Worm (Caenorhabditis elegans): ENCODE results near the gene Y37D8A.6.
A peak's percentile ranks its signal among the peaks of the same experiment; 100 is the strongest.

Gene Y37D8A.6

DNA sequence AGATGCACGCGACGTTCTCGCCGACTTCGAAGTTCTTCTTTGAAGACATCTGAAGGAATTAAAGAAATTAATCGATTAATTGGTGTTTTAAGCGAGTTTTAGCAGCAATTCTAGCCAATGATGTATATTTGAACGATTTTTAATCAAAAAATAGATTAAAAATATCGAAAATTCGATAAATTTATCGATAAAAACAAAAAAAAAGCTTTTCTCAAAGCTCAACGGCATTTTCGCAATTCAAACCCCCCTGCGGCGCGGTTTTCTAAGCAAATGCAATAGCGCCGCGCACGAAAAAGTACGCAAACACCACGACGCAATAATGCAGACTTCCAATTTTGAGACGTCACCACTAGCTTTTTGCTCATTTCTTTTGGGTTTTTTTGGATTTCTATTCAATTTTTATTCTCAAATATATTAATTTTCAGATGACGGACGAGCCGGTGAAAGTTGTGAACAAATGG lies 4.5 kb upstream of the Y37D8A.6 start, which contains the start of the genes mrg-1 and spcs-2:
Gene mrg-1 (minus strand): TSS at position 51 of the 461 bp plus-strand sequence.
Gene spcs-2 (plus strand): TSS at position 426 of the 461 bp plus-strand sequence.
- TF ChIP-seq egl-27 (tag; optimal IDR thresholded peaks at IDR 0.05) (peak; percentile 62), mab-5 (tag; optimal IDR thresholded peaks at IDR 0.05) (peak; percentile 74), nhr-11 (tag; optimal IDR thresholded peaks at IDR 0.05) (no peak), sma-3 (GFP tag; optimal IDR thresholded peaks at IDR 0.05) (peak; percentile 93), ztf-4 (tag; optimal IDR thresholded peaks at IDR 0.05) (peak; percentile 86), mdl-1 (tag; optimal IDR thresholded peaks at IDR 0.05) (peak in 1 of 2 experiments; percentile 19), ZK546.5 (tag; optimal IDR thresholded peaks at IDR 0.05) (peak; percentile 50), unc-55 (GFP tag; optimal IDR thresholded peaks at IDR 0.05) (peak; percentile 97), crh-2 (tag; optimal IDR thresholded peaks at IDR 0.05) (peak; percentile 91), aly-2 (tag; optimal IDR thresholded peaks at IDR 0.05) (no peak), nhr-77 (tag; optimal IDR thresholded peaks at IDR 0.05) (peak; percentile 23), nhr-25 (tag; optimal IDR thresholded peaks at IDR 0.05) (peak; percentile 87), lsy-2 (tag; optimal IDR thresholded peaks at IDR 0.05) (peak; percentile 88 to 93), Y55F3AM.14 (GFP tag; optimal IDR thresholded peaks at IDR 0.05) (peak; percentile 35), snpc-4 (tag; optimal IDR thresholded peaks at IDR 0.05) (no peak), ceh-82 (tag; optimal IDR thresholded peaks at IDR 0.05) (peak; percentile 54), elt-1 (tag; optimal IDR thresholded peaks at IDR 0.05) (no peak), ztf-11 (tag; optimal IDR thresholded peaks at IDR 0.05) (peak; percentile 15), skn-1 (tag; optimal IDR thresholded peaks at IDR 0.05) (peak; percentile 37), zag-1 (tag; optimal IDR thresholded peaks at IDR 0.05) (no peak), lin-11 (tag; optimal IDR thresholded peaks at IDR 0.05) (peak; percentile 82), blmp-1 (tag; optimal IDR thresholded peaks at IDR 0.05; ENCODE audit: insufficient read depth) (peak; percentile 23), nhr-237 (tag; optimal IDR thresholded peaks at IDR 0.05) (peak; percentile 48), F13H6.1 (tag; optimal IDR thresholded peaks at IDR 0.05) (peak; percentile 92), fos-1 (tag; optimal IDR thresholded peaks at IDR 0.05) (peak; percentile 51), ceh-16 (tag; optimal IDR thresholded peaks at IDR 0.05) (no peak), alr-1 (tag; optimal IDR thresholded peaks at IDR 0.05) (no peak), sem-4 (tag; optimal IDR thresholded peaks at IDR 0.05) (peak; percentile 97), elt-3 (tag; optimal IDR thresholded peaks at IDR 0.05) (no peak), nhr-12 (tag; optimal IDR thresholded peaks at IDR 0.05) (no peak), lin-13 (GFP tag; optimal IDR thresholded peaks at IDR 0.05) (peak; percentile 94), nhr-10 (tag; optimal IDR thresholded peaks at IDR 0.05) (peak; percentile 67), lin-39 (tag; optimal IDR thresholded peaks at IDR 0.05) (no peak), gmeb-1 (tag; optimal IDR thresholded peaks at IDR 0.05) (peak; percentile 90), C34F6.9 (tag; optimal IDR thresholded peaks at IDR 0.05) (peak; percentile 91), unc-62 (GFP tag; optimal IDR thresholded peaks at IDR 0.05) (no peak), dmd-4 (tag; optimal IDR thresholded peaks at IDR 0.05) (no peak), sma-9 (GFP tag; optimal IDR thresholded peaks at IDR 0.05) (peak; percentile 93), sma-9 (tag; optimal IDR thresholded peaks at IDR 0.05) (no peak), nhr-23 (tag; optimal IDR thresholded peaks at IDR 0.05) (no peak), mbf-1 (tag; optimal IDR thresholded peaks at IDR 0.05) (no peak), ama-1 (optimal IDR thresholded peaks at IDR 0.05) (no peak), nhr-21 (tag; optimal IDR thresholded peaks at IDR 0.05) (peak; percentile 82), nhr-129 (tag; optimal IDR thresholded peaks at IDR 0.05) (peak; percentile 87), peb-1 (tag; optimal IDR thresholded peaks at IDR 0.05) (no peak), R02D3.7 (tag; optimal IDR thresholded peaks at IDR 0.05) (peak; percentile 27), ztf-1 (GFP tag; conservative IDR thresholded peaks at IDR 0.05) (no peak), nhr-6 (tag; optimal IDR thresholded peaks at IDR 0.05) (peak; percentile 61), unc-39 (tag; optimal IDR thresholded peaks at IDR 0.05) (no peak)

All from whole organism, L2 larva.